Worm (Caenorhabditis elegans): ENCODE results near the gene F59B1.8.

- TF ChIP-seq ces-1 (GFP tag; optimal IDR thresholded peaks at IDR 0.05), result no peak
- TF ChIP-seq elt-1 (tag; optimal IDR thresholded peaks at IDR 0.05; ENCODE audit: borderline replicate concordance, insufficient read depth), result no peak
- TF ChIP-seq lin-13 (tag; optimal IDR thresholded peaks at IDR 0.05), result no peak
These were observed 31.0 kb downstream of the F59B1.8 start for ce11 chrV:3613042-3613441.
